Fruit fly (Drosophila melanogaster): ENCODE data around the gene Ugt35B1.
A peak's percentile ranks its signal among the peaks of the same experiment; 100 is the strongest.

Ugt35B1 gene

DNA sequence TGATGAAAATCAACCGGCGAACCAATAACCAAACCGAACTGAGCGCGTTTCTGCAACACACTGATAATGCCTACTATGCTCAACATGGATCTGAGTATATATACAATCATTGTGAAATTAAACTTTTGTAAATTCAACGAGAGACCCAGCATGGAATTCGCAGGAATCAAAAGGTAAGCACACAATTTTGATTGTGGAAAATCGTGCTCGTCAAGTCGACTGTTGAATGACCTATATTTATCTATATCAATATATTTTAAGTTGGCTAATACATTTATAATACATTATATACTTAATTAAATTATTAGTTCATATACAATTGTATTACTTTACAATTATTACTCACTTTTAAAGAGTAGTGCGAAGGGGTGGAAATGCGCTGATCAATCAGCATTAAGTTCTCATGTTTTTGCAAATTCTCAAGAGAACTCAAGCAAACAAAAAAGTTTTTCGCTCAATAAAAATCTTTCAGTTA is 16.2 kb downstream of the Ugt35B1 start, which contains the start of gene Ugt302K1 (continued):
- TF ChIP-seq CG1832 (GFP tag; optimal IDR thresholded peaks at IDR 0.05), result no peak
- no peak for TF ChIP-seq abd-A (tag; optimal IDR thresholded peaks at IDR 0.05)
- TF ChIP-seq dimm (GFP tag; IDR thresholded peaks at IDR 0.05), result no peak
- TF ChIP-seq gro (GFP tag; optimal IDR thresholded peaks at IDR 0.05), result no peak
- no peak for TF ChIP-seq CG14860 (GFP tag; IDR thresholded peaks at IDR 0.05; ENCODE audit: partially characterized antibody)
- no peak for TF ChIP-seq CG3995 (GFP tag; optimal IDR thresholded peaks at IDR 0.05)
- TF ChIP-seq Hsf (GFP tag; optimal IDR thresholded peaks at IDR 0.05), result no peak
- TF ChIP-seq bcd (GFP tag; optimal IDR thresholded peaks at IDR 0.05), result peak; percentile 28
- no peak for TF ChIP-seq Dfd (GFP tag; optimal IDR thresholded peaks at IDR 0.05)
- no peak for TF ChIP-seq hbn (GFP tag; IDR thresholded peaks at IDR 0.05; ENCODE audit: partially characterized antibody)
- no peak for TF ChIP-seq Fer1 (GFP tag; optimal IDR thresholded peaks at IDR 0.05)
- no peak for TF ChIP-seq Asciz (GFP tag; optimal IDR thresholded peaks at IDR 0.05)
- TF ChIP-seq NC2β (GFP tag; optimal IDR thresholded peaks at IDR 0.05), result no peak
- no peak for TF ChIP-seq fd96Cb (tag; optimal IDR thresholded peaks at IDR 0.05)
- TF ChIP-seq CG17829 (tag; optimal IDR thresholded peaks at IDR 0.05), result no peak
- no peak for TF ChIP-seq CG7556 (GFP tag; optimal IDR thresholded peaks at IDR 0.05)
- no peak for TF ChIP-seq HmgZ (tag; optimal IDR thresholded peaks at IDR 0.05)
- no peak for TF ChIP-seq Lhr (GFP tag; optimal IDR thresholded peaks at IDR 0.05)
- TF ChIP-seq YL-1 (GFP tag; optimal IDR thresholded peaks at IDR 0.05), result no peak
- TF ChIP-seq danr (GFP tag; IDR thresholded peaks at IDR 0.05), result no peak
- TF ChIP-seq crc (GFP tag; optimal IDR thresholded peaks at IDR 0.05), result no peak
- no peak for TF ChIP-seq vnd (GFP tag; IDR thresholded peaks at IDR 0.05; ENCODE audit: partially characterized antibody)
- TF ChIP-seq trh (GFP tag; optimal IDR thresholded peaks at IDR 0.05), result no peak
- TF ChIP-seq slp2 (GFP tag; optimal IDR thresholded peaks at IDR 0.05), result no peak
- no peak for TF ChIP-seq tna (GFP tag; IDR thresholded peaks at IDR 0.05; ENCODE audit: partially characterized antibody)
- TF ChIP-seq gsb (GFP tag; IDR thresholded peaks at IDR 0.05), result no peak
- TF ChIP-seq slbo (GFP tag; IDR thresholded peaks at IDR 0.05), result peak; percentile 64
- no peak for TF ChIP-seq mirr (GFP tag; optimal IDR thresholded peaks at IDR 0.05)
- TF ChIP-seq CG4854 (GFP tag; optimal IDR thresholded peaks at IDR 0.05), result no peak
- no peak; the same call in 1 of the 2 replicates for TF ChIP-seq CG8765 (GFP tag; IDR thresholded peaks at IDR 0.05)
- no peak for TF ChIP-seq CG2712 (tag; optimal IDR thresholded peaks at IDR 0.05)
- no peak for TF ChIP-seq grau (tag; optimal IDR thresholded peaks at IDR 0.05)
- TF ChIP-seq CG12299 (tag; optimal IDR thresholded peaks at IDR 0.05), result no peak
- no peak for TF ChIP-seq CG14014 (GFP tag; IDR thresholded peaks at IDR 0.05)
- TF ChIP-seq HLH54F (GFP tag; optimal IDR thresholded peaks at IDR 0.05), result no peak
- no peak for TF ChIP-seq wek (GFP tag; optimal IDR thresholded peaks at IDR 0.05)
- no peak for TF ChIP-seq NK7.1 (GFP tag; optimal IDR thresholded peaks at IDR 0.05)
- TF ChIP-seq chinmo (GFP tag; IDR thresholded peaks at IDR 0.05; ENCODE audit: partially characterized antibody), result no peak
- no peak for TF ChIP-seq crol (GFP tag; IDR thresholded peaks at IDR 0.05)
- TF ChIP-seq tll (GFP tag; optimal IDR thresholded peaks at IDR 0.05), result no peak
- peak in 1 of 2 experiments; percentile 2 for TF ChIP-seq Hr51 (GFP tag; optimal IDR thresholded peaks at IDR 0.05)
- no peak for TF ChIP-seq CG8281 (tag; optimal IDR thresholded peaks at IDR 0.05)
- TF ChIP-seq CG8359 (GFP tag; optimal IDR thresholded peaks at IDR 0.05; ENCODE audit: borderline replicate concordance), result no peak
- TF ChIP-seq vvl (GFP tag; IDR thresholded peaks at IDR 0.05), result no peak
- TF ChIP-seq tap (tag; optimal IDR thresholded peaks at IDR 0.05), result no peak
- no peak for TF ChIP-seq CG2202 (tag; optimal IDR thresholded peaks at IDR 0.05)
- TF ChIP-seq Antp (GFP tag; optimal IDR thresholded peaks at IDR 0.05), result no peak
- TF ChIP-seq p53 (GFP tag; optimal IDR thresholded peaks at IDR 0.05), result no peak
- peak; percentile 15 for TF ChIP-seq CG10274 (GFP tag; optimal IDR thresholded peaks at IDR 0.05)
- TF ChIP-seq CG11085 (GFP tag; IDR thresholded peaks at IDR 0.05), result 0 out of 2 replicates have a peak, but pooled peaks have one; percentile 30
- TF ChIP-seq CG34376 (GFP tag; optimal IDR thresholded peaks at IDR 0.05), result no peak
